Fruit fly (Drosophila melanogaster) whole organism, embryonic: Measurements from ENCODE around the gene CG7484.

Source experiments
- CG10462 ChIP-seq: fragments of 200-800 bp; sonication (Bioruptor generic); optimal IDR thresholded peaks from 2 replicates; lab custom pipeline; 2016; ENCODE audit warnings: missing biosample characterization, missing genetic modification characterization
- CG14667 ChIP-seq: fragments of 200-800 bp; sonication (Bioruptor generic); IDR thresholded peaks from 2 replicates; pipeline ENCODE4 v1.3.6; 2022; ENCODE audit warnings: missing biosample characterization, missing genetic modification characterization
- CG6272 ChIP-seq: fragments of 200-800 bp; sonication (Bioruptor generic); IDR thresholded peaks from 2 replicates; pipeline ENCODE4 v1.3.6; 2022; ENCODE audit warnings: missing biosample characterization, missing genetic modification characterization
- CTCF ChIP-seq: fragments of 200-800 bp; sonication (Bioruptor generic); optimal IDR thresholded peaks from 2 replicates; lab custom pipeline; 2017; ENCODE audit warnings: missing biosample characterization, mild to moderate bottlenecking, missing genetic modification characterization, moderate library complexity
- Oli ChIP-seq: fragments of 200-800 bp; sonication (Bioruptor generic); optimal IDR thresholded peaks from 2 replicates; lab custom pipeline; 2018; ENCODE audit warnings: missing biosample characterization, mild to moderate bottlenecking, missing genetic modification characterization, moderate library complexity
- Pdp1 ChIP-seq, 2 experiments: fragments of 200-800 bp; sonication (Bioruptor generic); optimal IDR thresholded peaks; 3 replicates each; lab custom pipeline; 2016; ENCODE audit warnings: missing biosample characterization in 2 of 2, missing genetic modification characterization in 2 of 2, mild to moderate bottlenecking in 1 of 2, moderate library complexity in 1 of 2
- Sox100B ChIP-seq: fragments of 200-800 bp; sonication (Bioruptor generic); optimal IDR thresholded peaks from 3 replicates; lab custom pipeline; 2018; ENCODE audit warnings: missing biosample characterization, mild to moderate bottlenecking, missing genetic modification characterization
- chm ChIP-seq: fragments of 200-800 bp; sonication (Bioruptor generic); IDR thresholded peaks from 2 replicates; pipeline ENCODE4 v1.3.6; 2022; ENCODE audit warnings: missing biosample characterization, missing genetic modification characterization
- nerfin-2 ChIP-seq: fragments of 200-800 bp; sonication (Bioruptor generic); IDR thresholded peaks from 2 replicates; pipeline ENCODE4 v1.3.6; 2022; ENCODE audit warnings: missing biosample characterization, missing genetic modification characterization; ENCODE audit not compliant: partially characterized antibody
- psq ChIP-seq: fragments of 200-800 bp; sonication (Bioruptor generic); optimal IDR thresholded peaks from 2 replicates; lab custom pipeline; 2017; ENCODE audit warnings: missing biosample characterization, missing genetic modification characterization

DNA sequence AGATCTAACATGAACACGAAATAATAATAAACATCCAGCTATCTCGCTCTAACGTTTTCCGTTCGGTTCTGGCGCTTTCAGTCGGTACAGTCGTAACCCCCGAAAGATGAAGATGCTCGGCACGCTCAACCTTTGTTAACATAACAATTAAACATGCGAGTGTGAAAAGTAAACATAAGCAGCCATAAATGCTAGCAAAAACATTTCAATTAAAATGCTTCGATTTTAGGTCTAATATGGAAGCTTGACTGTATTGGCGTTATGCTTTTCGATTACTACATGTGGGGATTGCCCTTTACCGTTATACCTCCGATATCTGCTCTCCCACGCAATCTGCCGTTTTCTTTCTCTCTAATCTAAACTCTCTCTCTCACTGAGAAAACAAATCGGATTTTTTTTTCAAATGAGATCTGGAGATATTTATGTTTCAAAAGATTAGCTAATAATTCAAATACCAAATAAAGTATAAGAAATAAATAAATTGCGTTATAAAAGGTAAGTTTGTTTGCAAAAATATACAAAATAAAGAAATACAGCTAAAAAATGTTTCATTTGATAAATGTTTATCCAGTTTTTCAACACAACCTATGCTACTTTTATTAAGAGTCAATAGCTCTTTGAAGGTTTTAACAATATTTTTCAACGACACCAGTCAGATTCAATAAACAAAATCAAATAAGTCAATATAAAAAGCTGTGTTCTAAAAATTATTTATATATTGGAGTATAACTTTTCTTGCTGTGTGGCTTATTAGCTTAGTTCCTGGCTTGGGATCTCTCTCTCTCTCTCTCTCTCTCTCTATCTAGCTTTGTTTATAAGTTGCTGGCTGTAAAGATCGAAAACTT lies 4.2 kb downstream of the CG7484 start:
- TF ChIP-seq CG6272 (GFP tag; lab: Robert Waterston, UW) = peak; percentile 86
- TF ChIP-seq nerfin-2 (GFP tag; lab: Robert Waterston, UW) = no peak
- TF ChIP-seq CG14667 = peak; percentile 91
- peak; percentile 53 for TF ChIP-seq psq (GFP tag; lab: Kevin White, UChicago)
- peak; percentile 42 for TF ChIP-seq Sox100B (GFP tag; lab: Kevin White, UChicago)
- peak; percentile 88; the same call in 1 of the 2 replicates for TF ChIP-seq chm (GFP tag; lab: Robert Waterston, UW)
- TF ChIP-seq Oli (tag; lab: Kevin White, UChicago) = peak; percentile 73
- TF ChIP-seq CG10462 (GFP tag; lab: Kevin White, UChicago) = peak; percentile 68
- peak; percentile 41 for TF ChIP-seq CTCF
- peak; percentile 92 to 94 for TF ChIP-seq Pdp1 (GFP tag; optimal IDR thresholded peaks at IDR 0.05; lab: Kevin White, UChicago)
